Worm (Caenorhabditis elegans): ENCODE measurements around the gene gcsh-1.

The gcsh-1 gene

DNA sequence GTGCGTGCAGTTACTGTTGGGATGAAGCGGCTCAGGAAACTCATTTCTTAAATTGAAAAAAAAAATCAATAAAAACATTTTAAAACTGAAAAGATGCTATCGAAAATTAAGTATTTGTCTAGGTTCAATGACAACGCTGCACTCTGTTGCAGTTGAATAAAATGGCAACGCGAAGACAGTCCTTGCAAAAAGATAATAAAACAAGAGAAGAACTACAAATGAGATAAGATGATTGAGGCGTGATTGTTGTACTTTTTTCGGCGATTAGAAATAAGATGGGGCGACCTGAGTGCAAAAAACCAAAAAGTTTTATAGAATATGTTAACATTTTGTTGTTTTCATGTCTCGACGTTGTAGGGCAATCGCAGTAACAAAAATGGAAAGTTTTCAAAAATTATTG, at the start of gene gcsh-1:
Gene gcsh-1 (minus strand): TSS at position 46 of the 400 bp plus-strand sequence.
- TF ChIP-seq cnd-1 (tag; optimal IDR thresholded peaks at IDR 0.05) = no peak
- no peak for TF ChIP-seq M03D4.4 (tag; optimal IDR thresholded peaks at IDR 0.05)

DNA sequence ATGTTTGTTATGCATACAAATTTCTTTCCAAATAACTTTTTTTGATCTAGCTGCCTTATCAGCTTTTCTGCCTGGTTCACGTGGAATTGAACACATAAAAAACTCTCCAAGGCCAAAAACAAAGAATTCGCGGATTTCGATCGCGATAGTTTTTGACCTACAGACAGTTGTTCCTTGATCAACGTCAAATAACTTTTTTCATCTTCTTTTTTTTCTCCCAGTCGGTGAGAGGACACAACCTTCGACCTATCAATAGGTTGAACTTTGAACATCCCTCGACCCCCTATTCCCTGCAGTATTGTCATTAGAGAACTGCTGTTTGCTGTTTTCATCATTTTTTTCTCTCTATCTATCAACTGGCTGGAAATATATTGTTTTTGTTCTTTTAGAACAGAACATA, 48.9 kb upstream of the gcsh-1 start:
- TF ChIP-seq nhr-237 (tag; optimal IDR thresholded peaks at IDR 0.05) = no peak
- TF ChIP-seq lin-13 (tag; optimal IDR thresholded peaks at IDR 0.05) = no peak
- no peak for TF ChIP-seq drap-1 (GFP tag; optimal IDR thresholded peaks at IDR 0.05)

ce11 chrX:14562286-14563086, 47.6 kb upstream of the gcsh-1 start:
- TF ChIP-seq unc-39 (tag; optimal IDR thresholded peaks at IDR 0.05) (no peak), elt-3 (tag; optimal IDR thresholded peaks at IDR 0.05) (no peak), drap-1 (GFP tag; optimal IDR thresholded peaks at IDR 0.05) (no peak), hlh-1 (tag; optimal IDR thresholded peaks at IDR 0.05) (peak; percentile 48), unc-62 (GFP tag; optimal IDR thresholded peaks at IDR 0.05) (peak; percentile 53), elt-1 (tag; optimal IDR thresholded peaks at IDR 0.05; ENCODE audit: borderline replicate concordance, insufficient read depth) (peak; percentile 87), zip-8 (tag; optimal IDR thresholded peaks at IDR 0.05) (no peak)

- peak; percentile 38 for TF ChIP-seq M03D4.4 (tag; optimal IDR thresholded peaks at IDR 0.05)
- TF ChIP-seq unc-62 (GFP tag; optimal IDR thresholded peaks at IDR 0.05) = peak; percentile 11
- TF ChIP-seq unc-120 (tag; optimal IDR thresholded peaks at IDR 0.05; ENCODE audit: poor library complexity, severe bottlenecking) = peak; percentile 59
- no peak for TF ChIP-seq bed-3 (GFP tag; optimal IDR thresholded peaks at IDR 0.05)
- peak; percentile 5 for TF ChIP-seq nhr-237 (tag; optimal IDR thresholded peaks at IDR 0.05)
- TF ChIP-seq mls-2 (tag; optimal IDR thresholded peaks at IDR 0.05) = no peak
- peak; percentile 64 for TF ChIP-seq ces-1 (GFP tag; optimal IDR thresholded peaks at IDR 0.05)
- peak; percentile 80 for TF ChIP-seq hlh-1 (tag; optimal IDR thresholded peaks at IDR 0.05)
- TF ChIP-seq ham-2 (GFP tag; optimal IDR thresholded peaks at IDR 0.05) = no peak
- TF ChIP-seq drap-1 (GFP tag; optimal IDR thresholded peaks at IDR 0.05) = peak; percentile 9
- TF ChIP-seq lsy-2 (tag; optimal IDR thresholded peaks at IDR 0.05) = peak; percentile 1
Observed at ce11 chrX:14561416-14561973, 46.6 kb upstream of the gcsh-1 start.

DNA sequence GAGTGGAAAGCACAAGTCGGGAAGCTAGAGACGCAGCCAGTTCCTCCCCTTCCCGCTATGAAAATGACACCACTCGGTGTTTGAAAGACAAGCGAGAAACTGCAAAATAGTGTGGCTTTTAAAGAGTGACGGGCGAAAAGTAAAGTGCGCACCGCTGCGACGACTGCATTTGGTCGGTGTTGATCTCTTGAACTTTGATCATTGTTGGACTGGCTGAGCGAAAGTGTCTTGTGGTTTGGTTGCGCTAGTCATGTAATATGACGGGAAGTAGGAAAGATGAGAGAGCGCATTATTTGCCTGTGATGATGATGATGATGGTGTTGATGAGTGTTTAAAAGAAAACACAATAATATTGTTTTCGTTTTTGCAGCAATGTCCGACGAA, 45.4 kb upstream of the gcsh-1 start:
- TF ChIP-seq nhr-28 (tag; optimal IDR thresholded peaks at IDR 0.05) = peak; percentile 23
- TF ChIP-seq unc-62 (GFP tag; optimal IDR thresholded peaks at IDR 0.05) = peak; percentile 93
- peak; percentile 88 for TF ChIP-seq pha-4 (tag; optimal IDR thresholded peaks at IDR 0.05)
- peak; percentile 30 for TF ChIP-seq sptf-1 (tag; optimal IDR thresholded peaks at IDR 0.05)
- peak; percentile 54 for TF ChIP-seq ces-1 (GFP tag; optimal IDR thresholded peaks at IDR 0.05)
- TF ChIP-seq nhr-237 (tag; optimal IDR thresholded peaks at IDR 0.05) = peak; percentile 95
- peak; percentile 62 for TF ChIP-seq hlh-1 (tag; optimal IDR thresholded peaks at IDR 0.05)
- TF ChIP-seq unc-120 (tag; optimal IDR thresholded peaks at IDR 0.05; ENCODE audit: poor library complexity, severe bottlenecking) = peak; percentile 85
- no peak for TF ChIP-seq mab-5 (tag; optimal IDR thresholded peaks at IDR 0.05)
- no peak for TF ChIP-seq bed-3 (GFP tag; optimal IDR thresholded peaks at IDR 0.05)
- no peak for TF ChIP-seq flh-1 (GFP tag; optimal IDR thresholded peaks at IDR 0.05)
- no peak for TF ChIP-seq ceh-83 (GFP tag; optimal IDR thresholded peaks at IDR 0.05)
- TF ChIP-seq ham-2 (GFP tag; optimal IDR thresholded peaks at IDR 0.05) = peak; percentile 94
- TF ChIP-seq blmp-1 (tag; optimal IDR thresholded peaks at IDR 0.05) = peak; percentile 74
- TF ChIP-seq mep-1 (tag; optimal IDR thresholded peaks at IDR 0.05) = peak; percentile 45
- peak; percentile 56 for TF ChIP-seq elt-1 (tag; optimal IDR thresholded peaks at IDR 0.05; ENCODE audit: borderline replicate concordance, insufficient read depth)
- peak; percentile 93 for TF ChIP-seq elt-3 (tag; optimal IDR thresholded peaks at IDR 0.05)
- peak; percentile 29 for TF ChIP-seq drap-1 (GFP tag; optimal IDR thresholded peaks at IDR 0.05)

DNA sequence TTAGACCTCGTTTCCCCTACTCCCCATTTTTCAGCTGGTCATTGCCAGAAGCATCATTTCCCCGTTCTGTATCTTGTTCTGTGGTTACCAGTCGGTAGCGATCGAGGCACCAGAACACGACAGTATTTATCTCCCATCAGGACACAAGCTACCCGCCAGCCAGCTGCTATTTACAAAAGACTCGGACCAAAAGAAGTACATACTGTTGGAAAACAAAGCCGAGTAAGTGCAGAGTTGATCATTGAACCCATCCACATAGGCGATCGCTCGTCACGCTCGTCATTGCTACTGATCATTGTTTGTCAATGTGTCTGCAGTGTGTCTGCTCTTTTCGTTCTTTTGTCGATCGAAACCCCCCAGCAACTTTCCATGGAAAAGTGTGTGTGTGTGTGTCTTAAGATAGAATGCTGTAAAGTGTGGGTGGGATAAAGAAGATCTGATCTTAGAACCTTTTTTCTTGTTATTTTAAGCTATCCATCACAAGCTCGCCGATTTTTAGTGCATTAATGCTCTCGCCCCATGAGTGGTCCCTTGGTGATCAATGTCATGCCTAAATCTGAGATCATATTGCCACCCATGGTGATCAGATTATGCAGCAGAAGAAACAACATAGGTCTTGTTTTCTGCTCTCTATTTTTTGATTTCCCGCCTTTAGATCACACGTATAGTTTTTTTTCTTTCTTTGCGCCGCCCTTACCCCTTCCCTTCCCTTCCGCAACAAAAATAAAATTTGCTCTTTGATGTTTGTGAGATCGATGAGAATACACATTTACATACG, 44.8 kb upstream of the gcsh-1 start:
- TF ChIP-seq ztf-11 (tag; optimal IDR thresholded peaks at IDR 0.05) (no peak), lin-32 (GFP tag; optimal IDR thresholded peaks at IDR 0.05) (no peak), tbx-8 (GFP tag; optimal IDR thresholded peaks at IDR 0.05) (no peak), pha-4 (tag; optimal IDR thresholded peaks at IDR 0.05) (peak; percentile 52), sem-2 (GFP tag; optimal IDR thresholded peaks at IDR 0.05) (no peak), zip-8 (tag; optimal IDR thresholded peaks at IDR 0.05) (no peak)

All from whole organism, mixed stage, embryonic.